Worm (Caenorhabditis elegans): ENCODE measurements around the gene nep-12.

- TF ChIP-seq him-1 (tag; optimal IDR thresholded peaks at IDR 0.05) (no peak), W03F9.2 (tag; optimal IDR thresholded peaks at IDR 0.05) (no peak), dao-5 (tag; optimal IDR thresholded peaks at IDR 0.05) (no peak)
These were observed 36.6 kb downstream of the nep-12 start for ce11 chrII:4747697-4748096.
